Fruit fly (Drosophila melanogaster): ENCODE results near the gene CG18428.

The CG18428 gene

dm6 chr3R:24108902-24109389, at the start of gene CG18428, which contains the start of gene eIF4EHP:
TSS of gene CG18428 (plus strand) at chr3R:24109336.
TSS of gene eIF4EHP (minus strand) at chr3R:24108960.
- peak; percentile 98 for TF ChIP-seq cic (GFP tag; optimal IDR thresholded peaks at IDR 0.05)
- peak; percentile 99 for TF ChIP-seq Clk (GFP tag; optimal IDR thresholded peaks at IDR 0.05)
- peak; percentile 100 for TF ChIP-seq CG7101 (tag; optimal IDR thresholded peaks at IDR 0.05)
- peak; percentile 100 for TF ChIP-seq CG11617 (GFP tag; optimal IDR thresholded peaks at IDR 0.05)
- TF ChIP-seq bab1 (GFP tag; optimal IDR thresholded peaks at IDR 0.05) = peak; percentile 99
- TF ChIP-seq Hr96 (GFP tag; optimal IDR thresholded peaks at IDR 0.05) = peak; percentile 95
- TF ChIP-seq pad (GFP tag; optimal IDR thresholded peaks at IDR 0.05) = peak; percentile 95
- TF ChIP-seq CG14711 (tag; optimal IDR thresholded peaks at IDR 0.05) = peak; percentile 99
- peak; percentile 97 for TF ChIP-seq tj (GFP tag; optimal IDR thresholded peaks at IDR 0.05)
- TF ChIP-seq CG33017 (tag; optimal IDR thresholded peaks at IDR 0.05) = peak; percentile 100
- peak; percentile 100 for TF ChIP-seq ovo (GFP tag; optimal IDR thresholded peaks at IDR 0.05)
- peak; percentile 96 for TF ChIP-seq CG1620 (GFP tag; optimal IDR thresholded peaks at IDR 0.05)
- TF ChIP-seq Crg-1 (GFP tag; optimal IDR thresholded peaks at IDR 0.05) = peak; percentile 98
- TF ChIP-seq CG12768 (GFP tag; optimal IDR thresholded peaks at IDR 0.05) = peak; percentile 100
- no peak for TF ChIP-seq kay (GFP tag; ENCODE audit: borderline replicate concordance)
- TF ChIP-seq cnc (optimal IDR thresholded peaks at IDR 0.05) = no peak
- peak; percentile 98 for TF ChIP-seq CG5204 (GFP tag; optimal IDR thresholded peaks at IDR 0.05)
- peak; percentile 97 for TF ChIP-seq Mnt (GFP tag; optimal IDR thresholded peaks at IDR 0.05)
- peak; percentile 98 for TF ChIP-seq toe (GFP tag; optimal IDR thresholded peaks at IDR 0.05)
- TF ChIP-seq CG7045 (GFP tag; optimal IDR thresholded peaks at IDR 0.05) = peak; percentile 100

dm6 chr3R:24065718-24066117, 43.4 kb upstream of the CG18428 start:
- TF ChIP-seq toe (GFP tag; optimal IDR thresholded peaks at IDR 0.05) (no peak), CG1620 (GFP tag; optimal IDR thresholded peaks at IDR 0.05) (no peak)

DNA sequence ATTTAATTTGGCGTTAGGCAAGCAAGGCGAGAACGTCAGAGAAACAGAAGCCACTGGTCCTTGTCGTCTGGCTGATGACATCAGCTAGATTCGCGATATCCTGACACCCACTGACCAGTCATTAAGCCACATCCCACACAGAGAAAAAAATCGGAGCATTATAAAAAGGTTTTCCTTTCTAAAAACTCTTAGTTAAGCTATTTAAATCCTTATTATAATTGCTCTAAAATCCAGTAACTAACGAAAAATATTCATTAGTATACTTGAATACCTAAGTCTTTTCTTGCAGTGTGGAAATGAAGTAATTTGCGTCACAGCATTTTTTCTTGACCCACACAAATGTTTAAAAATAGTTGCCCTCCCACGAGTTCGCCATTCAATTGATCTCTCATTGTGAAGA, 40.3 kb upstream of the CG18428 start:
- no peak for TF ChIP-seq cic (GFP tag; optimal IDR thresholded peaks at IDR 0.05)
- no peak for TF ChIP-seq CG7045 (GFP tag; optimal IDR thresholded peaks at IDR 0.05)
- no peak for TF ChIP-seq CG7101 (tag; optimal IDR thresholded peaks at IDR 0.05)
- TF ChIP-seq tj (GFP tag; optimal IDR thresholded peaks at IDR 0.05) = no peak
- TF ChIP-seq ovo (GFP tag; optimal IDR thresholded peaks at IDR 0.05) = no peak
- TF ChIP-seq bab1 (GFP tag; optimal IDR thresholded peaks at IDR 0.05) = no peak
- no peak for TF ChIP-seq cnc (optimal IDR thresholded peaks at IDR 0.05)
- TF ChIP-seq pad (GFP tag; optimal IDR thresholded peaks at IDR 0.05) = no peak
- no peak for TF ChIP-seq Clk (GFP tag; optimal IDR thresholded peaks at IDR 0.05)
- TF ChIP-seq Mnt (GFP tag; optimal IDR thresholded peaks at IDR 0.05) = no peak
- no peak for TF ChIP-seq kay (GFP tag; ENCODE audit: borderline replicate concordance)
- TF ChIP-seq CG12768 (GFP tag; optimal IDR thresholded peaks at IDR 0.05) = no peak
- no peak for TF ChIP-seq CG33017 (tag; optimal IDR thresholded peaks at IDR 0.05)
- TF ChIP-seq CG5204 (GFP tag; optimal IDR thresholded peaks at IDR 0.05) = no peak
- TF ChIP-seq CG1620 (GFP tag; optimal IDR thresholded peaks at IDR 0.05) = no peak

DNA sequence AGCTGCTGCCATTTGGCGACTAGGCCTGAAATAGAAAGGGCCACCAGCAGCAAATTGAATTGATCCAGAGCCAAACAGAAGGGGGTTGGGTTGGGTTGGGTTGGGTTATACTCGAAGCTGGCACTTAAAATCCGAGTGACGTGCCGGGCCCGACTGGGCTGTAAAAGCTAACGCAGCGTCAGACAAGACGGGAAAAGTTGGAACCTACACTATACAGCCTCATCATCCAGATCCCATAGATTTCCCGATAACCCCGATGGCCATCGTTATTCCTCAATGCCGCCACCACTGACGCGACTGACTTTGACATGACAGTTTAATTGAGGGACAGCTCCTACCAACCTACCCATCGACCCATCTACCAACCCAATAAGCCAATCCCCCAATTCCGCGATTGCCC, 39.2 kb upstream of the CG18428 start:
- TF ChIP-seq ovo (GFP tag; optimal IDR thresholded peaks at IDR 0.05) (no peak), CG1620 (GFP tag; optimal IDR thresholded peaks at IDR 0.05) (no peak), CG14711 (tag; optimal IDR thresholded peaks at IDR 0.05) (no peak), cnc (optimal IDR thresholded peaks at IDR 0.05) (no peak), CG7045 (GFP tag; optimal IDR thresholded peaks at IDR 0.05) (no peak), kay (GFP tag; ENCODE audit: borderline replicate concordance) (no peak), Hr96 (GFP tag; optimal IDR thresholded peaks at IDR 0.05) (no peak), Mnt (GFP tag; optimal IDR thresholded peaks at IDR 0.05) (no peak), CG33017 (tag; optimal IDR thresholded peaks at IDR 0.05) (no peak), cic (GFP tag; optimal IDR thresholded peaks at IDR 0.05) (no peak), CG11617 (GFP tag; optimal IDR thresholded peaks at IDR 0.05) (no peak), pad (GFP tag; optimal IDR thresholded peaks at IDR 0.05) (no peak), Crg-1 (GFP tag; optimal IDR thresholded peaks at IDR 0.05) (no peak), CG12768 (GFP tag; optimal IDR thresholded peaks at IDR 0.05) (no peak), bab1 (GFP tag; optimal IDR thresholded peaks at IDR 0.05) (no peak), Clk (GFP tag; optimal IDR thresholded peaks at IDR 0.05) (no peak), CG5204 (GFP tag; optimal IDR thresholded peaks at IDR 0.05) (no peak)

DNA sequence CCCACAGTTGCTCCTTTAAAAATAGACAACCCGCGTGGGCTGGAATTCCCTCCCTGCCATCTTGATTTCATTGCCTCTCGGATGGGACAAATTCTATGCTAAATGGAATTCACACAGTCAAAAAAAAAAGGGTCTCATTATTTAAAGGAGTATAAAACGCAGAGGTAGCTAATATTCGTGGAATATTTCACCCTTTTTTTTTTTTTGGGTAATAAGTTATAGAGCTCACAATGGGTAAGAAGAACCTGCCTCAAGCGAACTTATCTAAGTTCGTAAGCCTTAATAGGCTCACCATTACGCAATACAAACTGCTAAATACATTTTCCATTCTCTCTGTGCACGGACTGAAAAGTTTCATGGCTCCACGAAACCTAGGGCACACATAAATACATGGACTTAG, 35.4 kb upstream of the CG18428 start:
- no peak for TF ChIP-seq CG12768 (GFP tag; optimal IDR thresholded peaks at IDR 0.05)
- no peak for TF ChIP-seq CG7045 (GFP tag; optimal IDR thresholded peaks at IDR 0.05)
- no peak for TF ChIP-seq CG33017 (tag; optimal IDR thresholded peaks at IDR 0.05)
- TF ChIP-seq bab1 (GFP tag; optimal IDR thresholded peaks at IDR 0.05) = no peak
- no peak for TF ChIP-seq ovo (GFP tag; optimal IDR thresholded peaks at IDR 0.05)

dm6 chr3R:24079110-24079509, 30.0 kb upstream of the CG18428 start:
- no peak for TF ChIP-seq Mnt (GFP tag; optimal IDR thresholded peaks at IDR 0.05)
- peak; percentile 16 for TF ChIP-seq CG14711 (tag; optimal IDR thresholded peaks at IDR 0.05)
- no peak for TF ChIP-seq Hr96 (GFP tag; optimal IDR thresholded peaks at IDR 0.05)
- peak; percentile 7 for TF ChIP-seq CG1620 (GFP tag; optimal IDR thresholded peaks at IDR 0.05)
- no peak for TF ChIP-seq CG12768 (GFP tag; optimal IDR thresholded peaks at IDR 0.05)
- TF ChIP-seq bab1 (GFP tag; optimal IDR thresholded peaks at IDR 0.05) = peak; percentile 5
- TF ChIP-seq tj (GFP tag; optimal IDR thresholded peaks at IDR 0.05) = no peak
- no peak for TF ChIP-seq CG7101 (tag; optimal IDR thresholded peaks at IDR 0.05)
- no peak for TF ChIP-seq ovo (GFP tag; optimal IDR thresholded peaks at IDR 0.05)
- TF ChIP-seq Clk (GFP tag; optimal IDR thresholded peaks at IDR 0.05) = no peak
- TF ChIP-seq pad (GFP tag; optimal IDR thresholded peaks at IDR 0.05) = no peak
- no peak for TF ChIP-seq cnc (optimal IDR thresholded peaks at IDR 0.05)
- no peak for TF ChIP-seq CG7045 (GFP tag; optimal IDR thresholded peaks at IDR 0.05)
- TF ChIP-seq cic (GFP tag; optimal IDR thresholded peaks at IDR 0.05) = no peak
- no peak for TF ChIP-seq CG5204 (GFP tag; optimal IDR thresholded peaks at IDR 0.05)
- no peak for TF ChIP-seq CG33017 (tag; optimal IDR thresholded peaks at IDR 0.05)
- no peak for TF ChIP-seq Crg-1 (GFP tag; optimal IDR thresholded peaks at IDR 0.05)
- no peak for TF ChIP-seq toe (GFP tag; optimal IDR thresholded peaks at IDR 0.05)
- no peak for TF ChIP-seq CG11617 (GFP tag; optimal IDR thresholded peaks at IDR 0.05)
- peak; percentile 34 for TF ChIP-seq kay (GFP tag; ENCODE audit: borderline replicate concordance)
